Worm (Caenorhabditis elegans): ENCODE measurements around the gene fbxl-1.
A peak's percentile ranks its signal among the peaks of the same experiment; 100 is the strongest.

Gene fbxl-1

DNA sequence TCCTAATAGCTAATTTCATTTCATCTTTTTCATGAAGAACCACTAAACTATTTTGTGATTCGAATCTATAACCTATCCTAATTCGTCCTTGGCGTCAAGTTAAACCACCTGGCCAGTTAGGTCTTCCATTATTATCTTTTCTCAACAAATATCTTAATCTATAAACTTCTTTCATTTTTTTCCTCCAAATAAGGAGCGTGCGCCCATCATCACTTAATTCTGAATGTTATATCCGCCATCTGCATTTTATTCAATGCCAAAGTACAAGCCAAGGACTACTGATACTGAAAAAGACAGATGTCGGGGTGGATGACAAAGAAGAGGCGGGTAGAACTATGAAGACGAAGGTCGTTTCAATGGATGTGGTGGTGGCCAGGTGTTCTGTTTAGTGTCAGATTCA lies 1.3 kb downstream of the fbxl-1 start:
- peak; percentile 25 for TF ChIP-seq egl-5 (tag; optimal IDR thresholded peaks at IDR 0.05)
- no peak for TF ChIP-seq nhr-237 (tag; optimal IDR thresholded peaks at IDR 0.05)
- no peak for TF ChIP-seq nhr-77 (tag; optimal IDR thresholded peaks at IDR 0.05)
- TF ChIP-seq nhr-23 (tag; optimal IDR thresholded peaks at IDR 0.05), result peak; percentile 2
- no peak for TF ChIP-seq snpc-4 (tag; optimal IDR thresholded peaks at IDR 0.05)
- TF ChIP-seq pha-4 (tag; optimal IDR thresholded peaks at IDR 0.05), result no peak
- peak; percentile 48 for TF ChIP-seq nhr-25 (tag; optimal IDR thresholded peaks at IDR 0.05)
- no peak for TF ChIP-seq hmg-11 (tag; optimal IDR thresholded peaks at IDR 0.05)

DNA sequence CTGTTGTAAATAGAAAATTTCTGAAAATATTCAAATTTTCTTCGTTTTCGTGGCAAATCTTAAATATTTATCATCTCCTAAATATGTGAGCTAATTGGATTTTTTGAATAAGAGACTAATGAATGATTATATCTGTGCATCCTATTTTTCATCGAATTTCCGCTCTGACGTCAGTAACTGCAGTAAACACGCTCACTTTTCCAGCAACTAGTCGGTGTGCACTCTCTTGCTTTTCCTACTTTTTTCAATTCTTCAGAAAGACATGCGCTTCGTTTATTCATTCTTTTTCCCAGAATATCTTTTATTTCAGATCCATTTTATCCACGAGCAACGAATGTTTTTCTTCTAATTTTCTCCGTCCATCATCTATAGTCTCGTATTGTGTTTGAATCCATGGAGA lies 1.9 kb downstream of the fbxl-1 start:
- TF ChIP-seq elt-2 (tag; optimal IDR thresholded peaks at IDR 0.05) (no peak), hmg-11 (tag; optimal IDR thresholded peaks at IDR 0.05) (no peak), nhr-67 (tag; optimal IDR thresholded peaks at IDR 0.05) (no peak), nhr-23 (tag; optimal IDR thresholded peaks at IDR 0.05) (no peak), nhr-11 (tag; optimal IDR thresholded peaks at IDR 0.05) (peak; percentile 32), nfya-1 (tag; optimal IDR thresholded peaks at IDR 0.05; ENCODE audit: insufficient read depth) (peak; percentile 12)

DNA sequence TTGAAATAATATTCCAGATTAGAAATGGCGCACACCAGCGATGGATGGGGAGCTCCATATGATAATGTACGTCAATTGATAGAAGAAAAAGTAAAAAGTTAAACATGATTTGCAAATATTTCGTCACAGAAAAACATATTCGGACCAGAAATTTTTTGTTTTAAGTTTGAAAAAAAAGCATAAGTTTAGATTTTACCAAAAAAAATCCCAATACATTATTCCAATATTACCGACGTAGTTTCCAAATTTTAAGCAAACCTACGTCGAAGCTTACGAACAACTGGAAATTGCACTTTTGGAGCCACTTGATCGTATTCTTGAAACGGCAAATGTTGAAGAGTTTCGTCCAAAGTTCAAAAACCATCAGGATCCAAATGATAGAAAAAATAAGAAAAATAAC lies 5.0 kb downstream of the fbxl-1 start, which contains the start of gene henn-1:
henn-1 (plus strand) TSS at position 18 of the 400 bp plus-strand sequence.
- peak; percentile 28 for TF ChIP-seq pha-4 (tag; optimal IDR thresholded peaks at IDR 0.05)
- peak; percentile 29 for TF ChIP-seq nhr-23 (tag; optimal IDR thresholded peaks at IDR 0.05)
- no peak for TF ChIP-seq ceh-9 (tag; optimal IDR thresholded peaks at IDR 0.05)

DNA sequence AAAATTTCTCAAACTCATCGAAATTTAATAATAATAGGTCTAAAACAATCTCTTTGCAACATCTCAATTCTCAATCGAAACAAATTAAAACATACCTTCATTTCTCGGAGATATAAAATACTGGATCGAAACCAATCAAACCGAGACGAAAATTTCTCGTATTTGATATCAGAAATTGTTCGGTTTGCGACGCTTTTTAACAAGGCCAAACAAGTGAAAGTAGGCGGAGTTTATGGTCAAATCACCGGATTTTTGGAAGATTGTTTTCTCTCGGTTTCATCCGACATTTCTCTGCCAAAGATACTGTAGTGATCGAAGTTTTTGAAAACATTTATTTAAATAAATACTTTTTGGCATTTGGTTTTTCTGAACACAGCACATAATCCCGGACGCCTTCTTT lies 7.7 kb downstream of the fbxl-1 start, which contains the start of gene C02F5.14:
C02F5.14 (minus strand) TSS at position 157 of the 400 bp plus-strand sequence.
- TF ChIP-seq nhr-23 (tag; optimal IDR thresholded peaks at IDR 0.05) (peak; percentile 4), elt-2 (tag; optimal IDR thresholded peaks at IDR 0.05) (no peak)

DNA sequence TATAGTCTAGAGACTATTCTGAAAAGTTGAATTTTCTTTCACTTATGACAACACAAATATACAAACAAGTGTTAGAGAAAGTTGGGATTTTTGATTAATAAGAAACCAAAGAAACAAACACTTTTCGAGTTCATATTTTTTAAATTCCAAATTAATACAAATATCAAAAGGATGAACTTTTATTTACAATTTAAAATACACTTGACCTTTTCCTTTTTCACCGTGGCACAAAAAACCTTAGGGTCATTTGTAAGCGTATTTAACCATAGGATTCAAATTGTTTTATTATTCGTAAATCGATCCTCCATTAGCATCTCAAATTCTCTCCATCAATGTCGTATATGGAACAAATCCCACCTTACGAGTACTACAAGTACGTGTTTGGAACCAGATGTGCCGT lies 8.2 kb downstream of the fbxl-1 start, which contains the start of gene C02F5.5:
C02F5.5 (plus strand) TSS at position 301 of the 400 bp plus-strand sequence.
- TF ChIP-seq jun-1 (tag; optimal IDR thresholded peaks at IDR 0.05) (no peak), elt-3 (tag; optimal IDR thresholded peaks at IDR 0.05) (no peak), pha-4 (tag; optimal IDR thresholded peaks at IDR 0.05) (no peak), ztf-4 (tag; optimal IDR thresholded peaks at IDR 0.05) (no peak), zag-1 (tag; optimal IDR thresholded peaks at IDR 0.05) (no peak), nhr-12 (tag; optimal IDR thresholded peaks at IDR 0.05) (no peak), nhr-237 (tag; optimal IDR thresholded peaks at IDR 0.05) (no peak), nhr-76 (tag; optimal IDR thresholded peaks at IDR 0.05) (no peak), eor-1 (tag; optimal IDR thresholded peaks at IDR 0.05) (no peak), nhr-11 (tag; optimal IDR thresholded peaks at IDR 0.05) (no peak), skn-1 (tag; optimal IDR thresholded peaks at IDR 0.05) (no peak), ZK546.5 (tag; optimal IDR thresholded peaks at IDR 0.05) (no peak), aly-2 (tag; optimal IDR thresholded peaks at IDR 0.05) (no peak), nhr-25 (tag; optimal IDR thresholded peaks at IDR 0.05) (no peak), daf-12 (tag; optimal IDR thresholded peaks at IDR 0.05) (no peak), sea-2 (GFP tag; optimal IDR thresholded peaks at IDR 0.05) (no peak)

DNA sequence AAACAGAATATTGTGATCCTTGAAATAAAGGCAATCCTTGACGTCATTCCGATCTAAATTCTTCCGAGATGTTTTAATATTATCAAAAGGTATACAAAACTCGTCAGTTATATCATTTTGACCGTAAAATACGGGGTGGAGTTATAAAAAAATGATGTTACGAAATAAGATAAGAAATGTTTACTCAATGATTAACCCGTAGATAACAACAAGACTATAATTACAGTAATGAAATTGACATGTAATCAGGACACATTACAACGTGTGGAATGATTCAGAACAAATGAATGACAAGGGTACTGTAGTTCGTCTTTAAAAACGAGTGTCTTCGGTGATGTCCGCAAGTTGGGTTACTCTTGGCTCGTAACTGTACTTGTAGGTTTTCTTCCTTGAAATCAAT lies 10.2 kb downstream of the fbxl-1 start, which contains the start of gene tsp-2:
tsp-2 (minus strand) TSS at position 109 of the 400 bp plus-strand sequence.
- no peak for TF ChIP-seq mml-1 (tag; optimal IDR thresholded peaks at IDR 0.05)
- peak; percentile 49 for TF ChIP-seq jun-1 (tag; optimal IDR thresholded peaks at IDR 0.05)
- TF ChIP-seq egl-5 (tag; optimal IDR thresholded peaks at IDR 0.05), result no peak
- peak; percentile 69 for TF ChIP-seq pha-4 (tag; optimal IDR thresholded peaks at IDR 0.05)
- TF ChIP-seq elt-2 (tag; optimal IDR thresholded peaks at IDR 0.05), result peak; percentile 86
- peak; percentile 86 for TF ChIP-seq pqm-1 (tag; optimal IDR thresholded peaks at IDR 0.05)

DNA sequence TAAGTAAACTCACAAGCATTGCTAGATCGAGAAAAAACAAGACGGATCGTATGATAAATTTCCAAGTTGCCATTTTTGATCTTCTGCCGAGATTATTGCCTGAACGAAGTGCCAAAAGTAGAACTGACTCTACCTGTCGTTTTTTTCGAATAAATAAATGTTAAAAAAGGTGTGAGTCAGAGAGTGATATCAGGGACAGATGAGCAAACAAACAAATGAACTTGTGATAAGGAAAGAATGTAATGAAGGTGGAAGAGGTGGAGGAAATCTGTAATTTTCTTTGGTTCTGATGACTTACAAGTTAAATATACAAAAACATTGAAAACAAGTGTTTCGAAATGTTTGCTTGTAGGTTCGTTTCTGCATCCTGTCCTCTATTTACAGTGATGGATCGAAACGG lies 11.7 kb downstream of the fbxl-1 start, which contains the start of gene tsp-1:
tsp-1 (minus strand) TSS at position 99 of the 400 bp plus-strand sequence.
- peak; percentile 21 for TF ChIP-seq pha-4 (tag; optimal IDR thresholded peaks at IDR 0.05)
- TF ChIP-seq sea-2 (GFP tag; optimal IDR thresholded peaks at IDR 0.05), result no peak
- TF ChIP-seq unc-39 (tag; optimal IDR thresholded peaks at IDR 0.05), result no peak
- peak; percentile 35 for TF ChIP-seq elt-2 (tag; optimal IDR thresholded peaks at IDR 0.05)
- no peak for TF ChIP-seq nhr-12 (tag; optimal IDR thresholded peaks at IDR 0.05)
- peak; percentile 39 for TF ChIP-seq pqm-1 (tag; optimal IDR thresholded peaks at IDR 0.05)

All from whole organism, L3 larva.